Fruit fly (Drosophila melanogaster) whole organism, embryonic: ENCODE data around the gene Osi20.

Experiments
- Blimp-1 ChIP-seq: fragments of 200-800 bp; sonication (Bioruptor generic); optimal IDR thresholded peaks from 3 replicates; lab custom pipeline; 2018; ENCODE audit warnings: missing biosample characterization, missing genetic modification characterization, mild to moderate bottlenecking, moderate library complexity, missing genetic modification reagents
- Bteb2 ChIP-seq: fragments of 200-800 bp; sonication (Bioruptor generic); optimal IDR thresholded peaks from 2 replicates; lab custom pipeline; 2016; ENCODE audit warnings: missing biosample characterization, missing genetic modification characterization
- CG10565 ChIP-seq: fragments of 200-800 bp; sonication (Bioruptor generic); optimal IDR thresholded peaks from 3 replicates; lab custom pipeline; 2016; ENCODE audit warnings: missing biosample characterization, mild to moderate bottlenecking, missing genetic modification characterization
- CG11093 ChIP-seq: fragments of 200-800 bp; sonication (Bioruptor generic); IDR thresholded peaks from 3 replicates; pipeline ENCODE4 v1.3.6; 2022; ENCODE audit warnings: missing biosample characterization, missing genetic modification characterization
- CG11504 ChIP-seq: fragments of 200-800 bp; sonication (Bioruptor generic); optimal IDR thresholded peaks from 3 replicates; lab custom pipeline; 2019; ENCODE audit warnings: missing biosample characterization, mild to moderate bottlenecking, missing genetic modification characterization, moderate library complexity
- CG11695 ChIP-seq: fragments of 200-800 bp; sonication (Bioruptor generic); IDR thresholded peaks from 3 replicates; pipeline ENCODE4 v1.3.6; 2022; ENCODE audit warnings: missing biosample characterization, missing genetic modification characterization
- CG15514 ChIP-seq: fragments of 200-800 bp; sonication (Bioruptor generic); optimal IDR thresholded peaks from 3 replicates; lab custom pipeline; 2017; ENCODE audit warnings: missing biosample characterization, missing genetic modification characterization, mild to moderate bottlenecking, moderate library complexity, missing genetic modification reagents
- CG17802 ChIP-seq: fragments of 200-800 bp; sonication (Bioruptor generic); optimal IDR thresholded peaks from 2 replicates; lab custom pipeline; 2018; ENCODE audit warnings: missing biosample characterization, mild to moderate bottlenecking, missing genetic modification characterization, moderate library complexity
- CG30020 ChIP-seq: fragments of 200-800 bp; optimal IDR thresholded peaks from 2 replicates; lab custom pipeline; 2019; ENCODE audit warnings: missing biosample characterization, mild to moderate bottlenecking, missing genetic modification characterization, moderate library complexity
- CG30431 ChIP-seq: fragments of 200-800 bp; sonication (Bioruptor generic); optimal IDR thresholded peaks from 2 replicates; lab custom pipeline; 2017; ENCODE audit warnings: missing biosample characterization, missing genetic modification characterization
- CG31365 ChIP-seq: fragments of 200-800 bp; sonication (Bioruptor generic); optimal IDR thresholded peaks from 2 replicates; lab custom pipeline; 2018; ENCODE audit warnings: missing biosample characterization, mild to moderate bottlenecking, missing genetic modification characterization
- CG31388 ChIP-seq: fragments of 200-800 bp; sonication (Bioruptor generic); optimal IDR thresholded peaks from 2 replicates; lab custom pipeline; 2016; ENCODE audit warnings: missing biosample characterization, missing genetic modification characterization
- CG3838 ChIP-seq: fragments of 200-800 bp; sonication (Bioruptor generic); optimal IDR thresholded peaks from 3 replicates; lab custom pipeline; 2016; ENCODE audit warnings: missing biosample characterization, missing genetic modification characterization
- CG4617 ChIP-seq: fragments of 200-800 bp; sonication (Bioruptor generic); optimal IDR thresholded peaks from 3 replicates; lab custom pipeline; 2016; ENCODE audit warnings: missing biosample characterization, missing genetic modification characterization, borderline replicate concordance
- CG6654 ChIP-seq: fragments of 200-800 bp; sonication (Bioruptor generic); optimal IDR thresholded peaks from 2 replicates; lab custom pipeline; 2017; ENCODE audit warnings: missing biosample characterization, mild to moderate bottlenecking, missing genetic modification characterization
- CG8281 ChIP-seq: fragments of 200-800 bp; sonication (Bioruptor generic); optimal IDR thresholded peaks from 2 replicates; lab custom pipeline; 2018; ENCODE audit warnings: missing biosample characterization, mild to moderate bottlenecking, missing genetic modification characterization, moderate library complexity
- CHES-1-like ChIP-seq: fragments of 200-800 bp; sonication (Bioruptor generic); optimal IDR thresholded peaks from 2 replicates; lab custom pipeline; 2016; ENCODE audit warnings: missing biosample characterization, missing genetic modification characterization
- CoRest ChIP-seq: fragments of 200-800 bp; sonication (Bioruptor generic); optimal IDR thresholded peaks from 3 replicates; lab custom pipeline; 2018; ENCODE audit warnings: missing biosample characterization, mild to moderate bottlenecking, missing genetic modification characterization, moderate library complexity
- E2f1 ChIP-seq: fragments of 200-800 bp; sonication (Bioruptor generic); IDR thresholded peaks from 2 replicates; pipeline ENCODE4 v1.3.6; 2022; ENCODE audit warnings: missing biosample characterization, missing genetic modification characterization
- Ets65A ChIP-seq: fragments of 200-800 bp; sonication (Bioruptor generic); peaks from one replicate; lab custom pipeline; 2016; ENCODE audit warnings: missing biosample characterization, missing genetic modification characterization
- H2.0 ChIP-seq: fragments of 200-800 bp; sonication (Bioruptor generic); IDR thresholded peaks from 2 replicates; pipeline ENCODE4 v1.3.6; 2022; ENCODE audit warnings: missing biosample characterization, missing genetic modification characterization
- Hr39 ChIP-seq: fragments of >200 bp; optimal IDR thresholded peaks from 2 replicates; lab custom pipeline; 2017
- Jarid2 ChIP-seq: fragments of 200-800 bp; sonication (Bioruptor generic); optimal IDR thresholded peaks from 3 replicates; lab custom pipeline; 2017; ENCODE audit warnings: mild to moderate bottlenecking, missing biosample characterization, missing genetic modification reagents, missing genetic modification characterization
- MBD-R2 ChIP-seq: fragments of 200-800 bp; sonication (Bioruptor generic); IDR thresholded peaks from 2 replicates; pipeline ENCODE4 v1.3.6; 2022; ENCODE audit warnings: missing biosample characterization, missing genetic modification characterization
- Mad ChIP-seq: fragments of 200-800 bp; sonication (Bioruptor generic); optimal IDR thresholded peaks from 2 replicates; lab custom pipeline; 2016; ENCODE audit warnings: missing biosample characterization, missing genetic modification characterization
- NC2β ChIP-seq: fragments of 200-800 bp; sonication (Bioruptor generic); optimal IDR thresholded peaks from 2 replicates; lab custom pipeline; 2016; ENCODE audit warnings: missing biosample characterization, missing genetic modification characterization
- Neu2 ChIP-seq: fragments of 200-800 bp; sonication (Bioruptor generic); optimal IDR thresholded peaks from 3 replicates; lab custom pipeline; 2016; ENCODE audit warnings: missing biosample characterization, missing genetic modification characterization, borderline replicate concordance
- TFAM ChIP-seq: fragments of 200-800 bp; sonication (Bioruptor generic); optimal IDR thresholded peaks from 2 replicates; lab custom pipeline; 2017; ENCODE audit warnings: missing biosample characterization, missing genetic modification characterization, inconsistent platforms
- Trl ChIP-seq, 3 experiments: fragments of >200 bp in 2 of 3; fragments of 200-800 bp in 1 of 3; sonication (Bioruptor generic) in 1 of 3; optimal IDR thresholded peaks; 2 replicates in 1 of 3; 3 replicates in 2 of 3; lab custom pipeline; 2016 to 2017; ENCODE audit warnings: missing biosample characterization in 1 of 3, missing genetic modification characterization in 1 of 3
- Vsx1 ChIP-seq: fragments of 200-800 bp; sonication (Bioruptor generic); optimal IDR thresholded peaks from 2 replicates; lab custom pipeline; 2017; ENCODE audit warnings: missing biosample characterization, mild to moderate bottlenecking, missing genetic modification characterization, missing genetic modification reagents
- btn ChIP-seq: fragments of 200-800 bp; sonication (Bioruptor generic); optimal IDR thresholded peaks from 2 replicates; lab custom pipeline; 2016; ENCODE audit warnings: missing biosample characterization, missing genetic modification characterization
- chinmo ChIP-seq: fragments of 200-800 bp; sonication (Bioruptor generic); IDR thresholded peaks from 4 replicates; pipeline ENCODE4 v1.3.6; 2022; ENCODE audit warnings: missing biosample characterization, missing genetic modification characterization; ENCODE audit not compliant: partially characterized antibody
- danr ChIP-seq: fragments of 200-800 bp; sonication (Bioruptor generic); IDR thresholded peaks from 2 replicates; pipeline ENCODE4 v1.3.6; 2022; ENCODE audit warnings: missing biosample characterization, missing genetic modification characterization
- dimm ChIP-seq: fragments of 200-800 bp; sonication (Bioruptor generic); IDR thresholded peaks from 2 replicates; pipeline ENCODE4 v1.3.6; 2022; ENCODE audit warnings: missing biosample characterization, missing genetic modification characterization
- fd102C ChIP-seq: fragments of 200-800 bp; sonication (Bioruptor generic); optimal IDR thresholded peaks from 2 replicates; lab custom pipeline; 2018; ENCODE audit warnings: missing biosample characterization, mild to moderate bottlenecking, missing genetic modification characterization, moderate library complexity
- fd3F ChIP-seq: fragments of 200-800 bp; sonication (Bioruptor generic); optimal IDR thresholded peaks from 2 replicates; lab custom pipeline; 2018; ENCODE audit warnings: missing biosample characterization, mild to moderate bottlenecking, missing genetic modification characterization, moderate library complexity
- gfzf ChIP-seq: fragments of 200-800 bp; sonication (Bioruptor generic); optimal IDR thresholded peaks from 2 replicates; lab custom pipeline; 2016; ENCODE audit warnings: missing biosample characterization, mild to moderate bottlenecking, missing genetic modification characterization, moderate library complexity
- jigr1 ChIP-seq: fragments of 200-800 bp; sonication (Bioruptor generic); IDR thresholded peaks from 3 replicates; pipeline ENCODE4 v1.3.6; 2022; ENCODE audit warnings: missing biosample characterization, missing genetic modification characterization
- kni ChIP-seq: fragments of 200-800 bp; sonication (Bioruptor generic); optimal IDR thresholded peaks from 3 replicates; lab custom pipeline; 2017; ENCODE audit warnings: mild to moderate bottlenecking, missing biosample characterization, missing genetic modification reagents, missing genetic modification characterization
- pfk ChIP-seq: fragments of 200-800 bp; sonication (Bioruptor generic); optimal IDR thresholded peaks from 2 replicates; lab custom pipeline; 2018; ENCODE audit warnings: missing biosample characterization, mild to moderate bottlenecking, missing genetic modification characterization, moderate library complexity
- pita ChIP-seq: fragments of 200-800 bp; sonication (Bioruptor generic); optimal IDR thresholded peaks from 2 replicates; lab custom pipeline; 2017; ENCODE audit warnings: missing biosample characterization, mild to moderate bottlenecking, missing genetic modification characterization
- sc ChIP-seq, 3 experiments: fragments of >200 bp in 2 of 3; fragments of 200-800 bp in 1 of 3; sonication (Bioruptor generic) in 1 of 3; optimal IDR thresholded peaks; 2 replicates in 2 of 3; 3 replicates in 1 of 3; lab custom pipeline; 2017; ENCODE audit warnings: mild to moderate bottlenecking in 1 of 3, missing biosample characterization in 1 of 3, missing genetic modification characterization in 1 of 3, missing genetic modification reagents in 1 of 3
- sens-2 ChIP-seq: fragments of 200-800 bp; sonication (Bioruptor generic); IDR thresholded peaks from 2 replicates; pipeline ENCODE4 v1.3.6; 2022; ENCODE audit warnings: missing biosample characterization, missing genetic modification characterization
- slbo ChIP-seq: fragments of 200-800 bp; sonication (Bioruptor generic); IDR thresholded peaks from 2 replicates; pipeline ENCODE4 v1.3.6; 2022; ENCODE audit warnings: missing biosample characterization, missing genetic modification characterization
- tll ChIP-seq, 2 experiments: fragments of 200-800 bp in 1 of 2; fragments of >200 bp in 1 of 2; sonication (Bioruptor generic) in 1 of 2; optimal IDR thresholded peaks; 2 replicates each; lab custom pipeline; 2017 to 2019; ENCODE audit warnings: missing biosample characterization in 2 of 2, missing genetic modification characterization in 2 of 2, mild to moderate bottlenecking in 1 of 2, moderate library complexity in 1 of 2
- trem ChIP-seq: fragments of 200-800 bp; optimal IDR thresholded peaks from 3 replicates; lab custom pipeline; 2019; ENCODE audit warnings: missing biosample characterization, mild to moderate bottlenecking, missing genetic modification characterization, moderate library complexity
- usp ChIP-seq: fragments of >200 bp; optimal IDR thresholded peaks from 2 replicates; lab custom pipeline; 2017; ENCODE audit warnings: missing biosample characterization, missing genetic modification characterization
- vnd ChIP-seq: fragments of 200-800 bp; sonication (Bioruptor generic); IDR thresholded peaks from 3 replicates; pipeline ENCODE4 v1.3.6; 2022; ENCODE audit warnings: missing biosample characterization, missing genetic modification characterization; ENCODE audit not compliant: partially characterized antibody
- wek ChIP-seq: fragments of 200-800 bp; sonication (Bioruptor generic); optimal IDR thresholded peaks from 3 replicates; lab custom pipeline; 2018; ENCODE audit warnings: missing biosample characterization, mild to moderate bottlenecking, missing genetic modification characterization, moderate library complexity
- wor ChIP-seq: fragments of 200-800 bp; sonication (Bioruptor generic); IDR thresholded peaks from 2 replicates; pipeline ENCODE4 v1.3.6; 2022; ENCODE audit warnings: missing biosample characterization, missing genetic modification characterization

Osi20 gene

dm6 chr3R:6315078-6315477, 24.8 kb upstream of the Osi20 start (continued):
- TF ChIP-seq CG31388 (no peak), CG17802 (tag; lab: Kevin White, UChicago) (no peak), MBD-R2 (GFP tag; lab: Robert Waterston, UW) (no peak), pita (GFP tag; lab: Kevin White, UChicago) (no peak), CG11504 (tag; lab: Kevin White, UChicago) (no peak), trem (tag; lab: Kevin White, UChicago) (no peak), chinmo (GFP tag; lab: Robert Waterston, UW) (0 out of 4 replicates have a peak, but pooled peaks have one; percentile 28), kni (GFP tag; lab: Kevin White, UChicago) (peak; percentile 5), CG30431 (GFP tag; lab: Kevin White, UChicago) (no peak), btn (GFP tag; lab: Kevin White, UChicago) (no peak), CG6654 (GFP tag; lab: Kevin White, UChicago) (no peak), usp (GFP tag; lab: Kevin White, UChicago) (no peak), CHES-1-like (GFP tag; lab: Kevin White, UChicago) (no peak), slbo (GFP tag; lab: Robert Waterston, UW) (no peak), TFAM (GFP tag; lab: Kevin White, UChicago) (no peak), Jarid2 (GFP tag; lab: Kevin White, UChicago) (no peak), danr (no peak), Vsx1 (GFP tag; lab: Kevin White, UChicago) (no peak), fd3F (GFP tag; lab: Kevin White, UChicago) (no peak), CG3838 (GFP tag; lab: Kevin White, UChicago) (no peak), tll (GFP tag; optimal IDR thresholded peaks at IDR 0.05; lab: Kevin White, UChicago) (peak in 1 of 2 experiments; percentile 22), CG10565 (GFP tag; lab: Kevin White, UChicago) (no peak), NC2β (no peak), gfzf (no peak), fd102C (GFP tag; lab: Kevin White, UChicago) (no peak), Bteb2 (GFP tag; lab: Kevin White, UChicago) (no peak), jigr1 (GFP tag; lab: Robert Waterston, UW) (no peak), CoRest (tag; lab: Kevin White, UChicago) (no peak), sens-2 (GFP tag; lab: Robert Waterston, UW) (no peak), wor (no peak), CG15514 (GFP tag; lab: Kevin White, UChicago) (no peak), Blimp-1 (GFP tag; lab: Kevin White, UChicago) (peak; percentile 42), CG8281 (no peak), CG4617 (no peak), Trl (optimal IDR thresholded peaks at IDR 0.05; lab: Kevin White, UChicago) (peak; percentile 13 to 14), Trl (GFP tag; optimal IDR thresholded peaks at IDR 0.05; lab: Kevin White, UChicago) (no peak), dimm (no peak), Hr39 (lab: Kevin White, UChicago) (peak; percentile 98), CG11695 (GFP tag; lab: Robert Waterston, UW) (no peak), E2f1 (GFP tag; lab: Robert Waterston, UW) (no peak), CG11093 (no peak), sc (optimal IDR thresholded peaks at IDR 0.05; lab: Kevin White, UChicago) (no peak), sc (GFP tag; optimal IDR thresholded peaks at IDR 0.05; lab: Kevin White, UChicago) (no peak), Ets65A (no peak), H2.0 (no peak), pfk (GFP tag; lab: Kevin White, UChicago) (no peak), Mad (no peak), Neu2 (GFP tag; lab: Kevin White, UChicago) (no peak), CG30020 (tag; lab: Kevin White, UChicago) (no peak), vnd (GFP tag; lab: Robert Waterston, UW) (no peak), wek (GFP tag; lab: Kevin White, UChicago) (no peak), CG31365 (no peak)
